Fruit fly (Drosophila melanogaster) S2 (cell line): Measurements from ENCODE around the gene Flad1.
A peak's percentile ranks its signal among the peaks of the same experiment; 100 is the strongest.

Source experiments
- CG8478 ChIP-seq: fragments of >200 bp; optimal IDR thresholded peaks from 2 replicates; lab custom pipeline; 2018
- CTCF ChIP-seq, 2 experiments: fragments of >200 bp; optimal IDR thresholded peaks; 2 replicates each; lab custom pipeline; 2018

The Flad1 gene

dm6 chrX:12909577-12910426 is 6.5 kb upstream of the Flad1 start, which contains the start of the genes Brms1 and CG4645:
Gene Brms1, minus strand, starts transcription at chrX:12909622.
Gene CG4645, plus strand, starts transcription at chrX:12909953.
- TF ChIP-seq CTCF (optimal IDR thresholded peaks at IDR 0.05; lab: Kevin White, UChicago) (no peak), CG8478 (no peak)

dm6 chrX:12906914-12907313 is 3.6 kb upstream of the Flad1 start, which contains the start of gene mRpL49:
Gene mRpL49, plus strand, starts transcription at chrX:12907105.
- TF ChIP-seq CTCF (optimal IDR thresholded peaks at IDR 0.05; lab: Kevin White, UChicago), result no peak
- TF ChIP-seq CG8478, result no peak

- TF ChIP-seq CTCF (optimal IDR thresholded peaks at IDR 0.05; lab: Kevin White, UChicago) (no peak), CG8478 (no peak)
Measured at dm6 chrX:12905901-12906689, 2.8 kb upstream of the Flad1 start, which contains the start of gene CG4404. Gene CG4404, minus strand, starts transcription at chrX:12906018.

dm6 chrX:12905014-12905900 is 1.9 kb upstream of the Flad1 start:
- TF ChIP-seq CTCF (optimal IDR thresholded peaks at IDR 0.05; lab: Kevin White, UChicago) (no peak), CG8478 (no peak)

dm6 chrX:12900718-12901442 is 2.4 kb downstream of the Flad1 start, which contains the start of gene Coq8:
Gene Coq8, minus strand, starts transcription at chrX:12901114.
- no peak for TF ChIP-seq CTCF (optimal IDR thresholded peaks at IDR 0.05; lab: Kevin White, UChicago)
- no peak for TF ChIP-seq CG8478

- no peak for TF ChIP-seq CTCF (optimal IDR thresholded peaks at IDR 0.05; lab: Kevin White, UChicago)
- TF ChIP-seq CG8478, result no peak
Measured at dm6 chrX:12898569-12898968, 4.7 kb downstream of the Flad1 start, which contains the start of gene CG32650. Gene CG32650, minus strand, starts transcription at chrX:12898669.

dm6 chrX:12897150-12897549 is 6.2 kb downstream of the Flad1 start, which contains the start of gene Pde9:
Gene Pde9, minus strand, starts transcription at chrX:12897327.
- TF ChIP-seq CTCF (optimal IDR thresholded peaks at IDR 0.05; lab: Kevin White, UChicago) (no peak), CG8478 (no peak)

dm6 chrX:12896393-12896792 is 6.9 kb downstream of the Flad1 start:
- TF ChIP-seq CG8478 (no peak), CTCF (optimal IDR thresholded peaks at IDR 0.05; lab: Kevin White, UChicago) (peak; percentile 45 to 58)

- TF ChIP-seq CTCF (optimal IDR thresholded peaks at IDR 0.05; lab: Kevin White, UChicago), result no peak
- no peak for TF ChIP-seq CG8478
Measured at dm6 chrX:12895114-12895723, 8.1 kb downstream of the Flad1 start.

- no peak for TF ChIP-seq CTCF (optimal IDR thresholded peaks at IDR 0.05; lab: Kevin White, UChicago)
- TF ChIP-seq CG8478, result no peak
Measured at dm6 chrX:12893969-12894368, 9.3 kb downstream of the Flad1 start.

- TF ChIP-seq CG8478 (no peak), CTCF (optimal IDR thresholded peaks at IDR 0.05; lab: Kevin White, UChicago) (no peak)
Measured at dm6 chrX:12891322-12892159, 11.8 kb downstream of the Flad1 start.

- TF ChIP-seq CG8478 (no peak), CTCF (optimal IDR thresholded peaks at IDR 0.05; lab: Kevin White, UChicago) (no peak)
Measured at dm6 chrX:12890826-12891175, 12.5 kb downstream of the Flad1 start.
